Fruit fly (Drosophila melanogaster): ENCODE measurements around the gene Ziz.

Ziz gene

DNA sequence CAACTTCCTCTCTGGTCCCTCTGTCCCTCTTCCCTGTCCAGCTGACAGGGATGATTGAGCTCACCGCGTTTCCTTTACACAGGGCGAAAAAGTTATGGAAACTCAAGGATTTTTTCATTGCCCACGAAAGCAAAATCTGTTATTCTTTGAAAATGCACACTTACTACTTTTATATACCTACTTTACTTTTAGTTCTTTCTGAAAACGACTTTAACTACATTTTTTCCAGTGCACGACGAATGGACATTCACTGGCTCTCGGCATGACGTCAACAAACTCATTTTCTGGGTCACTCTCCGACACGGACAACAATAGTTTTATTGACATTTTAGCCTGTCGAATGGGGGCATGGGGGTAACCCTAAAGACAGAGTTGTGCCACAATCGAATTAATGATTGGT lies 16.8 kb upstream of the Ziz start (continued):
- TF ChIP-seq CG15696 (tag; optimal IDR thresholded peaks at IDR 0.05) (peak; percentile 85), phol (tag; optimal IDR thresholded peaks at IDR 0.05) (peak; percentile 81), H15 (GFP tag; IDR thresholded peaks at IDR 0.05) (peak; percentile 57; the same call in 1 of the 3 replicates), Max (GFP tag; optimal IDR thresholded peaks at IDR 0.05) (peak; percentile 7), CG11560 (tag; IDR thresholded peaks at IDR 0.05) (peak; percentile 42; the same call in 1 of the 3 replicates), Elba2 (GFP tag; optimal IDR thresholded peaks at IDR 0.05) (no peak), Ets65A (GFP tag) (peak; percentile 96), CG6813 (GFP tag; optimal IDR thresholded peaks at IDR 0.05) (peak; percentile 80), CG8765 (GFP tag; IDR thresholded peaks at IDR 0.05) (peak; percentile 82), Myb (GFP tag; optimal IDR thresholded peaks at IDR 0.05) (peak; percentile 53), croc (GFP tag; conservative IDR thresholded peaks at IDR 0.05) (peak; percentile 54; the same call in 2 of the 3 replicates), klu (GFP tag; IDR thresholded peaks at IDR 0.05) (peak; percentile 49; the same call in 1 of the 2 replicates), tgo (GFP tag; IDR thresholded peaks at IDR 0.05) (peak; percentile 69), twi (tag; optimal IDR thresholded peaks at IDR 0.05) (peak; percentile 26), CG12391 (tag; optimal IDR thresholded peaks at IDR 0.05) (peak; percentile 78), CG3281 (GFP tag; optimal IDR thresholded peaks at IDR 0.05) (peak; percentile 69), CG3065 (GFP tag; optimal IDR thresholded peaks at IDR 0.05) (peak; percentile 48), CG12155 (GFP tag; optimal IDR thresholded peaks at IDR 0.05) (peak; percentile 76), Adf1 (GFP tag; IDR thresholded peaks at IDR 0.05) (no peak), amos (GFP tag; IDR thresholded peaks at IDR 0.05; ENCODE audit: partially characterized antibody) (no peak), Hsf (GFP tag; optimal IDR thresholded peaks at IDR 0.05) (peak; percentile 70), Spps (tag; optimal IDR thresholded peaks at IDR 0.05) (peak; percentile 55), CG10274 (GFP tag; optimal IDR thresholded peaks at IDR 0.05) (peak; percentile 51), ara (GFP tag; IDR thresholded peaks at IDR 0.05) (peak; percentile 79), Mes4 (GFP tag; optimal IDR thresholded peaks at IDR 0.05) (peak; percentile 33), aop (GFP tag; IDR thresholded peaks at IDR 0.05) (no peak; the same call in 1 of the 2 replicates), ftz-f1 (GFP tag; optimal IDR thresholded peaks at IDR 0.05) (no peak), Pdp1 (GFP tag; optimal IDR thresholded peaks at IDR 0.05) (peak; percentile 41 to 86), gsb-n (tag; optimal IDR thresholded peaks at IDR 0.05) (peak; percentile 61), CG3163 (GFP tag; optimal IDR thresholded peaks at IDR 0.05) (peak; percentile 47), toy (GFP tag; IDR thresholded peaks at IDR 0.05) (no peak), insv (GFP tag; optimal IDR thresholded peaks at IDR 0.05) (no peak), prd (optimal IDR thresholded peaks at IDR 0.05) (no peak), prd (GFP tag; IDR thresholded peaks at IDR 0.05) (peak; percentile 93), lab (GFP tag; optimal IDR thresholded peaks at IDR 0.05) (peak; percentile 89), lov (optimal IDR thresholded peaks at IDR 0.05) (no peak), lov (GFP tag; IDR thresholded peaks at IDR 0.05) (peak; percentile 82; the same call in 1 of the 3 replicates), CG31365 (tag; optimal IDR thresholded peaks at IDR 0.05) (peak; percentile 53), Lpt (GFP tag; optimal IDR thresholded peaks at IDR 0.05) (no peak), zen2 (GFP tag; IDR thresholded peaks at IDR 0.05; ENCODE audit: partially characterized antibody) (no peak), Ssrp (tag; optimal IDR thresholded peaks at IDR 0.05) (peak; percentile 62), exex (tag; optimal IDR thresholded peaks at IDR 0.05) (peak; percentile 14), otp (GFP tag; IDR thresholded peaks at IDR 0.05) (peak; percentile 67; the same call in 1 of the 3 replicates), chn (GFP tag; optimal IDR thresholded peaks at IDR 0.05) (peak; percentile 64), Lim3 (GFP tag; IDR thresholded peaks at IDR 0.05) (no peak), row (GFP tag; IDR thresholded peaks at IDR 0.05) (peak; percentile 87), CG1832 (GFP tag; optimal IDR thresholded peaks at IDR 0.05) (no peak), peb (GFP tag; IDR thresholded peaks at IDR 0.05) (no peak; the same call in 1 of the 2 replicates), Chrac-16 (GFP tag; optimal IDR thresholded peaks at IDR 0.05) (peak; percentile 76), Side (GFP tag; optimal IDR thresholded peaks at IDR 0.05) (peak; percentile 84), CG15269 (tag; optimal IDR thresholded peaks at IDR 0.05) (peak; percentile 74), Sox100B (GFP tag; optimal IDR thresholded peaks at IDR 0.05) (peak; percentile 53)

Measured in whole organism, embryonic.